Worm (Caenorhabditis elegans) whole organism, mixed stage, embryonic: Measurements from ENCODE around the gene C14C10.10.

Source experiments
- elt-3 ChIP-seq: fragments of 150-350 bp; optimal IDR thresholded peaks from 2 replicates; lab custom pipeline; 2014; ENCODE audit warnings: missing biosample characterization, missing genetic modification characterization
- lsy-2 ChIP-seq: fragments of 150-350 bp; optimal IDR thresholded peaks from 2 replicates; lab custom pipeline; 2014; ENCODE audit warnings: missing biosample characterization, missing genetic modification characterization
- sem-2 ChIP-seq: fragments of 200-800 bp; sonication (Bioruptor generic); optimal IDR thresholded peaks from 2 replicates; lab custom pipeline; 2018; ENCODE audit warnings: mild to moderate bottlenecking, missing genetic modification characterization, missing compliant biosample characterization
- unc-62 ChIP-seq: fragments of 150-350 bp; optimal IDR thresholded peaks from 2 replicates; lab custom pipeline; 2014; ENCODE audit warnings: missing biosample characterization, missing genetic modification reagents, missing genetic modification characterization

DNA sequence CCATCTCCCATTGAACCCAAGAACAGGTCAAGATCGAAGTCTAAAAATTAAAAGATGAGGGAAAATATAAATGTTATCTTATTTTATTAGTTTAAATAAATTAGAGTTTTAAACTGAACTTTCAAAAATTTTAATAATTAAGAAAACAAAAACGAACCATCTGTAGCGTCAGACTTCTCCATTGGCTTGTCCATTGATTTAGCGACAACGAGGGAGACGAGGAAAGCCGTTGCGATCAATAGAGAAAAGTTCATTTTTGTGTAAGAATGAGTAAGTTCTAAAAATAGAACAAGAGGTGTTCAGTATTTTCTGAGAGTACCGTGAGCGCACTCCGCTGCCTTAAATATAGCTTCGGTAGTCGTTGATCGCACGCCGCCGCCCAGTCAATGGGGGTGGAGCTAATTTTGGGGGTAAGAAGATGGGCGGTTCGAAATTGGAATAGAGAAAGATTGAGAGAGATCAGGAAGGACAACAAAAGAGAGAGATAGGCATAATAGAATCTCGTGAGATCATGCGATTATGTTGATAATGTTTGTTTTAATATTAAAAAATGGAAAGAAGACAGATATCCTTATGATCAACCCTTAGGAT lies 48.8 kb downstream of the C14C10.10 start, which contains the start of gene F45D3.3:
- no peak for TF ChIP-seq sem-2
- TF ChIP-seq unc-62, result no peak
- no peak for TF ChIP-seq elt-3 (tag; lab: Kevin White, UChicago)
- TF ChIP-seq lsy-2 (tag; lab: Kevin White, UChicago), result no peak
